Worm (Caenorhabditis elegans): ENCODE data around the gene C17E7.4.
A peak's percentile ranks its signal among the peaks of the same experiment; 100 is the strongest.

- no peak for TF ChIP-seq eor-1 (tag; optimal IDR thresholded peaks at IDR 0.05)
- no peak for TF ChIP-seq nhr-237 (tag; optimal IDR thresholded peaks at IDR 0.05)
- no peak for TF ChIP-seq nhr-25 (tag; optimal IDR thresholded peaks at IDR 0.05)
- TF ChIP-seq tbx-2 (tag; optimal IDR thresholded peaks at IDR 0.05) = no peak
- peak; percentile 7 for TF ChIP-seq elt-2 (tag; optimal IDR thresholded peaks at IDR 0.05)
- TF ChIP-seq aly-2 (tag; optimal IDR thresholded peaks at IDR 0.05) = no peak
- TF ChIP-seq unc-39 (tag; optimal IDR thresholded peaks at IDR 0.05) = no peak
- TF ChIP-seq ZK546.5 (tag; optimal IDR thresholded peaks at IDR 0.05) = no peak
Measured at ce11 chrV:3843926-3844325, 48.7 kb upstream of the C17E7.4 start, which contains the start of gene ugt-32.

Data from whole organism, L3 larva.